Worm (Caenorhabditis elegans): ENCODE results near the gene glt-3.

glt-3 gene

ce11 chrIV:10141930-10142505 lies 12.0 kb downstream of the glt-3 start, which contains the start of the genes gst-2, gst-4 and dhs-12:
gst-2 (minus strand) TSS chrIV:10142061.
gst-4 (plus strand) TSS chrIV:10142225.
dhs-12 (plus strand) TSS chrIV:10142455.
- TF ChIP-seq ceh-19 (GFP tag; optimal IDR thresholded peaks at IDR 0.05) (no peak), ets-4 (tag; optimal IDR thresholded peaks at IDR 0.05) (no peak), unc-42 (tag; optimal IDR thresholded peaks at IDR 0.05) (no peak), gmeb-2 (tag; optimal IDR thresholded peaks at IDR 0.05) (no peak), nhr-232 (tag; optimal IDR thresholded peaks at IDR 0.05) (no peak), odd-2 (tag; optimal IDR thresholded peaks at IDR 0.05) (no peak)

- TF ChIP-seq ceh-31 (tag; optimal IDR thresholded peaks at IDR 0.05) (no peak), hlh-8 (tag; optimal IDR thresholded peaks at IDR 0.05) (no peak), ceh-48 (tag; optimal IDR thresholded peaks at IDR 0.05) (no peak), dve-1 (tag; optimal IDR thresholded peaks at IDR 0.05) (no peak), ceh-19 (GFP tag; optimal IDR thresholded peaks at IDR 0.05) (no peak), Y22D7AL.16 (tag; optimal IDR thresholded peaks at IDR 0.05) (no peak), T23F11.4 (GFP tag; optimal IDR thresholded peaks at IDR 0.05) (no peak), F13H6.1 (tag; optimal IDR thresholded peaks at IDR 0.05) (no peak), fax-1 (tag; optimal IDR thresholded peaks at IDR 0.05) (no peak), odd-2 (tag; optimal IDR thresholded peaks at IDR 0.05) (no peak), ref-2 (tag; optimal IDR thresholded peaks at IDR 0.05) (no peak), K09A11.1 (tag; optimal IDR thresholded peaks at IDR 0.05; ENCODE audit: insufficient read depth) (no peak), nfya-1 (tag; optimal IDR thresholded peaks at IDR 0.05) (no peak), hlh-15 (tag; optimal IDR thresholded peaks at IDR 0.05) (no peak), ama-1 (optimal IDR thresholded peaks at IDR 0.05) (no peak), mec-3 (tag; optimal IDR thresholded peaks at IDR 0.05; ENCODE audit: borderline replicate concordance) (no peak), ceh-30 (tag; optimal IDR thresholded peaks at IDR 0.05) (no peak), ztf-16 (tag; optimal IDR thresholded peaks at IDR 0.05) (no peak), C38D4.7 (GFP tag; optimal IDR thresholded peaks at IDR 0.05) (no peak)
These were observed 13.6 kb downstream of the glt-3 start, which contains the start of gene msp-38 for ce11 chrIV:10143640-10144039. msp-38 (minus strand) TSS chrIV:10143740.

ce11 chrIV:10144487-10144886 lies 14.4 kb downstream of the glt-3 start:
- TF ChIP-seq pat-9 (tag; optimal IDR thresholded peaks at IDR 0.05) (no peak), ceh-48 (tag; optimal IDR thresholded peaks at IDR 0.05) (no peak), odd-2 (tag; optimal IDR thresholded peaks at IDR 0.05) (no peak), unc-42 (tag; optimal IDR thresholded peaks at IDR 0.05) (no peak), tbx-2 (tag; optimal IDR thresholded peaks at IDR 0.05) (no peak)

ce11 chrIV:10144909-10145308 lies 14.9 kb downstream of the glt-3 start:
- no peak for TF ChIP-seq F13H6.1 (tag; optimal IDR thresholded peaks at IDR 0.05)
- no peak for TF ChIP-seq pros-1 (tag; optimal IDR thresholded peaks at IDR 0.05)
- no peak for TF ChIP-seq pax-1 (tag; optimal IDR thresholded peaks at IDR 0.05)
- TF ChIP-seq ets-4 (tag; optimal IDR thresholded peaks at IDR 0.05), result no peak
- no peak for TF ChIP-seq pag-3 (tag; optimal IDR thresholded peaks at IDR 0.05; ENCODE audit: borderline replicate concordance)
- TF ChIP-seq syd-9 (tag; optimal IDR thresholded peaks at IDR 0.05), result no peak
- TF ChIP-seq ceh-48 (tag; optimal IDR thresholded peaks at IDR 0.05), result no peak
- TF ChIP-seq ref-2 (tag; optimal IDR thresholded peaks at IDR 0.05), result no peak
- TF ChIP-seq ceh-30 (tag; optimal IDR thresholded peaks at IDR 0.05), result no peak
- TF ChIP-seq zip-5 (tag; optimal IDR thresholded peaks at IDR 0.05), result no peak
- no peak for TF ChIP-seq ceh-18 (tag; optimal IDR thresholded peaks at IDR 0.05)
- no peak for TF ChIP-seq sox-4 (tag; optimal IDR thresholded peaks at IDR 0.05)

ce11 chrIV:10146885-10147284 lies 16.8 kb downstream of the glt-3 start, which contains the start of gene T14G10.8:
T14G10.8 (minus strand) TSS chrIV:10146985.
- TF ChIP-seq dve-1 (tag; optimal IDR thresholded peaks at IDR 0.05) (no peak), ceh-2 (tag; optimal IDR thresholded peaks at IDR 0.05) (no peak), lin-11 (tag; optimal IDR thresholded peaks at IDR 0.05) (no peak), ceh-45 (GFP tag; IDR thresholded peaks at IDR 0.05) (no peak), unc-86 (tag; optimal IDR thresholded peaks at IDR 0.05) (no peak), fkh-10 (GFP tag; optimal IDR thresholded peaks at IDR 0.05) (no peak), pha-2 (tag; optimal IDR thresholded peaks at IDR 0.05) (no peak), sox-2 (GFP tag; IDR thresholded peaks at IDR 0.05) (no peak), pax-1 (tag; optimal IDR thresholded peaks at IDR 0.05) (no peak), pros-1 (tag; optimal IDR thresholded peaks at IDR 0.05) (no peak)

All from whole organism, late embryonic.